Fruit fly (Drosophila melanogaster) whole organism, embryonic: ENCODE results near the gene side-III.

ENCODE experiments used
- Abd-B ChIP-seq: fragments of 200-800 bp; sonication (Bioruptor generic); optimal IDR thresholded peaks from 2 replicates; lab custom pipeline; 2018; ENCODE audit warnings: missing biosample characterization, mild to moderate bottlenecking, missing genetic modification characterization, moderate library complexity
- Atf6 ChIP-seq: fragments of 200-800 bp; sonication (Bioruptor generic); IDR thresholded peaks from 2 replicates; pipeline ENCODE4 v1.3.6; 2022; ENCODE audit warnings: missing biosample characterization, missing genetic modification characterization
- CG10147 ChIP-seq: fragments of 200-800 bp; sonication (Bioruptor generic); optimal IDR thresholded peaks from 2 replicates; lab custom pipeline; 2019; ENCODE audit warnings: missing biosample characterization, mild to moderate bottlenecking, missing genetic modification characterization, moderate library complexity
- CG11247 ChIP-seq: fragments of 200-800 bp; sonication (Bioruptor generic); IDR thresholded peaks from 2 replicates; pipeline ENCODE4 v1.3.6; 2022; ENCODE audit warnings: missing biosample characterization, missing genetic modification characterization
- CG11696 ChIP-seq: fragments of 200-800 bp; sonication (Bioruptor generic); IDR thresholded peaks from 2 replicates; pipeline ENCODE4 v1.3.6; 2022; ENCODE audit warnings: missing biosample characterization, missing genetic modification characterization
- CG11723 ChIP-seq: fragments of 200-800 bp; sonication (Bioruptor generic); optimal IDR thresholded peaks from 2 replicates; lab custom pipeline; 2017; ENCODE audit warnings: missing biosample characterization, mild to moderate bottlenecking, missing genetic modification characterization
- CG12659 ChIP-seq: fragments of 200-800 bp; sonication (Bioruptor generic); optimal IDR thresholded peaks from 3 replicates; lab custom pipeline; 2017; ENCODE audit warnings: mild to moderate bottlenecking, missing biosample characterization, missing genetic modification reagents, missing genetic modification characterization
- CG13123 ChIP-seq: fragments of 200-800 bp; sonication (Bioruptor generic); optimal IDR thresholded peaks from 2 replicates; lab custom pipeline; 2016; ENCODE audit warnings: missing biosample characterization, missing genetic modification characterization
- CG14014 ChIP-seq: fragments of 200-800 bp; sonication (Bioruptor generic); IDR thresholded peaks from 2 replicates; pipeline ENCODE4 v1.3.6; 2022; ENCODE audit warnings: missing biosample characterization, missing genetic modification characterization
- CG14050 ChIP-seq: fragments of 200-800 bp; sonication (Bioruptor generic); IDR thresholded peaks from 3 replicates; pipeline ENCODE4 v1.3.6; 2022; ENCODE audit warnings: missing biosample characterization, missing genetic modification characterization
- CG16779 ChIP-seq: fragments of 200-800 bp; sonication (Bioruptor generic); IDR thresholded peaks from 2 replicates; pipeline ENCODE4 v1.3.6; 2022; ENCODE audit warnings: missing biosample characterization, missing genetic modification characterization
- CG18764 ChIP-seq: fragments of 200-800 bp; sonication (Bioruptor generic); optimal IDR thresholded peaks from 3 replicates; lab custom pipeline; 2016; ENCODE audit warnings: missing biosample characterization, missing genetic modification characterization
- CG31441 ChIP-seq: fragments of 200-800 bp; sonication (Bioruptor generic); IDR thresholded peaks from 2 replicates; pipeline ENCODE4 v1.3.6; 2022; ENCODE audit warnings: missing biosample characterization, missing genetic modification characterization
- CG33557 ChIP-seq: fragments of 200-800 bp; sonication (Bioruptor generic); optimal IDR thresholded peaks from 2 replicates; lab custom pipeline; 2019; ENCODE audit warnings: missing biosample characterization, mild to moderate bottlenecking, missing genetic modification characterization, moderate library complexity
- CG4360 ChIP-seq: fragments of 200-800 bp; sonication (Bioruptor generic); IDR thresholded peaks from 2 replicates; pipeline ENCODE4 v1.3.6; 2022; ENCODE audit warnings: missing biosample characterization, missing genetic modification characterization
- CG6254 ChIP-seq: fragments of 200-800 bp; sonication (Bioruptor generic); optimal IDR thresholded peaks from 3 replicates; lab custom pipeline; 2017; ENCODE audit warnings: mild to moderate bottlenecking, missing biosample characterization, missing genetic modification reagents, missing genetic modification characterization
- CG6654 ChIP-seq: fragments of 200-800 bp; sonication (Bioruptor generic); optimal IDR thresholded peaks from 2 replicates; lab custom pipeline; 2017; ENCODE audit warnings: missing biosample characterization, mild to moderate bottlenecking, missing genetic modification characterization
- CG6813 ChIP-seq: fragments of 200-800 bp; sonication (Bioruptor generic); optimal IDR thresholded peaks from 2 replicates; lab custom pipeline; 2017; ENCODE audit warnings: missing biosample characterization, missing genetic modification characterization, mild to moderate bottlenecking, moderate library complexity, missing genetic modification reagents
- CG8478 ChIP-seq: fragments of >200 bp; optimal IDR thresholded peaks from 2 replicates; lab custom pipeline; 2018
- Dad ChIP-seq: fragments of 200-800 bp; sonication (Bioruptor generic); optimal IDR thresholded peaks from 3 replicates; lab custom pipeline; 2016; ENCODE audit warnings: missing biosample characterization, missing genetic modification characterization
- E2f1 ChIP-seq: fragments of 200-800 bp; sonication (Bioruptor generic); IDR thresholded peaks from 2 replicates; pipeline ENCODE4 v1.3.6; 2022; ENCODE audit warnings: missing biosample characterization, missing genetic modification characterization
- Gug ChIP-seq: fragments of 200-800 bp; sonication (Bioruptor generic); IDR thresholded peaks from 4 replicates; pipeline ENCODE4 v1.3.6; 2022; ENCODE audit warnings: missing biosample characterization, missing genetic modification characterization
- HLH3B ChIP-seq: fragments of 200-800 bp; sonication (Bioruptor generic); IDR thresholded peaks from 2 replicates; pipeline ENCODE4 v1.3.6; 2022; ENCODE audit warnings: missing biosample characterization, missing genetic modification characterization
- Lhr ChIP-seq: fragments of 200-800 bp; sonication (Bioruptor generic); optimal IDR thresholded peaks from 3 replicates; lab custom pipeline; 2017; ENCODE audit warnings: mild to moderate bottlenecking, missing biosample characterization, missing genetic modification reagents, missing genetic modification characterization
- MESR4 ChIP-seq: fragments of 200-800 bp; sonication (Bioruptor generic); optimal IDR thresholded peaks from 2 replicates; lab custom pipeline; 2018; ENCODE audit warnings: missing biosample characterization, mild to moderate bottlenecking, missing genetic modification characterization, moderate library complexity
- Mrtf ChIP-seq: fragments of 200-800 bp; sonication (Bioruptor generic); IDR thresholded peaks from 3 replicates; pipeline ENCODE4 v1.3.6; 2022; ENCODE audit warnings: missing biosample characterization, missing genetic modification characterization
- Myb ChIP-seq: fragments of 200-800 bp; sonication (Bioruptor generic); optimal IDR thresholded peaks from 2 replicates; lab custom pipeline; 2016; ENCODE audit warnings: missing biosample characterization, missing genetic modification characterization
- NFAT ChIP-seq: fragments of 200-800 bp; sonication (Bioruptor generic); IDR thresholded peaks from 2 replicates; pipeline ENCODE4 v1.3.6; 2022; ENCODE audit warnings: missing biosample characterization, missing genetic modification characterization
- Ravus ChIP-seq: fragments of 200-800 bp; sonication (Bioruptor generic); IDR thresholded peaks from 2 replicates; pipeline ENCODE4 v1.3.6; 2022; ENCODE audit warnings: missing biosample characterization, missing genetic modification characterization
- Stat92E ChIP-seq, 3 experiments: fragments of >200 bp in 2 of 3; fragments of 200-800 bp in 1 of 3; sonication (Bioruptor generic) in 1 of 3; optimal IDR thresholded peaks; 2 replicates each; lab custom pipeline; 2017 to 2019; ENCODE audit warnings: missing biosample characterization in 3 of 3, missing genetic modification characterization in 3 of 3, mild to moderate bottlenecking in 1 of 3, moderate library complexity in 1 of 3
- TFAM ChIP-seq: fragments of 200-800 bp; sonication (Bioruptor generic); optimal IDR thresholded peaks from 2 replicates; lab custom pipeline; 2017; ENCODE audit warnings: missing biosample characterization, missing genetic modification characterization, inconsistent platforms
- Tbp ChIP-seq: fragments of >200 bp; optimal IDR thresholded peaks from 2 replicates; lab custom pipeline; 2018; ENCODE audit warnings: missing biosample characterization, missing genetic modification characterization
- Usf ChIP-seq: fragments of 200-800 bp; sonication (Bioruptor generic); optimal IDR thresholded peaks from 2 replicates; lab custom pipeline; 2017; ENCODE audit warnings: missing genotype, missing biosample characterization, missing genetic modification characterization
- Xbp1 ChIP-seq: fragments of 200-800 bp; sonication (Bioruptor generic); optimal IDR thresholded peaks from 3 replicates; lab custom pipeline; 2016; ENCODE audit warnings: missing biosample characterization, mild to moderate bottlenecking, missing genetic modification characterization
- abd-A ChIP-seq: fragments of 200-800 bp; sonication (Bioruptor generic); optimal IDR thresholded peaks from 3 replicates; lab custom pipeline; 2019; ENCODE audit warnings: missing biosample characterization, mild to moderate bottlenecking, missing genetic modification characterization, moderate library complexity
- aop ChIP-seq: fragments of 200-800 bp; sonication (Bioruptor generic); IDR thresholded peaks from 2 replicates; pipeline ENCODE4 v1.3.6; 2022; ENCODE audit warnings: missing biosample characterization, missing genetic modification characterization
- cad ChIP-seq: fragments of >200 bp; optimal IDR thresholded peaks from 2 replicates; lab custom pipeline; 2017; ENCODE audit warnings: missing biosample characterization, missing genetic modification characterization
- chm ChIP-seq: fragments of 200-800 bp; sonication (Bioruptor generic); IDR thresholded peaks from 2 replicates; pipeline ENCODE4 v1.3.6; 2022; ENCODE audit warnings: missing biosample characterization, missing genetic modification characterization
- fru ChIP-seq: fragments of >200 bp; optimal IDR thresholded peaks from 2 replicates; lab custom pipeline; 2017
- grau ChIP-seq: fragments of 200-800 bp; optimal IDR thresholded peaks from 3 replicates; lab custom pipeline; 2019; ENCODE audit warnings: missing biosample characterization, mild to moderate bottlenecking, missing genetic modification characterization, moderate library complexity
- grn ChIP-seq: fragments of 200-800 bp; sonication (Bioruptor generic); optimal IDR thresholded peaks from 3 replicates; lab custom pipeline; 2017; ENCODE audit warnings: missing biosample characterization, missing genetic modification characterization
- gro ChIP-seq: fragments of 200-800 bp; sonication (Bioruptor generic); optimal IDR thresholded peaks from 2 replicates; lab custom pipeline; 2016; ENCODE audit warnings: missing biosample characterization, missing genetic modification characterization
- inv ChIP-seq: fragments of 200-800 bp; sonication (Bioruptor generic); IDR thresholded peaks from 2 replicates; pipeline ENCODE4 v1.3.6; 2022; ENCODE audit warnings: missing biosample characterization, missing genetic modification characterization; ENCODE audit not compliant: partially characterized antibody
- kah ChIP-seq: fragments of 200-800 bp; sonication (Bioruptor generic); optimal IDR thresholded peaks from 2 replicates; lab custom pipeline; 2018; ENCODE audit warnings: missing biosample characterization, mild to moderate bottlenecking, missing genetic modification characterization
- lola ChIP-seq, 3 experiments: fragments of >200 bp in 2 of 3; fragments of 200-800 bp in 1 of 3; sonication (Bioruptor generic) in 1 of 3; optimal IDR thresholded peaks; 2 replicates each; lab custom pipeline; 2017 to 2019; ENCODE audit warnings: missing biosample characterization in 3 of 3, missing genetic modification characterization in 3 of 3, mild to moderate bottlenecking in 1 of 3, moderate library complexity in 1 of 3
- mirr ChIP-seq: fragments of 200-800 bp; sonication (Bioruptor generic); optimal IDR thresholded peaks from 3 replicates; lab custom pipeline; 2018; ENCODE audit warnings: missing biosample characterization, mild to moderate bottlenecking, missing genetic modification characterization
- nerfin-2 ChIP-seq: fragments of 200-800 bp; sonication (Bioruptor generic); IDR thresholded peaks from 2 replicates; pipeline ENCODE4 v1.3.6; 2022; ENCODE audit warnings: missing biosample characterization, missing genetic modification characterization; ENCODE audit not compliant: partially characterized antibody
- pita ChIP-seq: fragments of 200-800 bp; sonication (Bioruptor generic); optimal IDR thresholded peaks from 2 replicates; lab custom pipeline; 2017; ENCODE audit warnings: missing biosample characterization, mild to moderate bottlenecking, missing genetic modification characterization
- pum ChIP-seq: fragments of 200-800 bp; sonication (Bioruptor generic); optimal IDR thresholded peaks from 2 replicates; lab custom pipeline; 2016; ENCODE audit warnings: missing biosample characterization, missing genetic modification characterization
- tio ChIP-seq: fragments of 200-800 bp; sonication (Bioruptor generic); optimal IDR thresholded peaks from 2 replicates; lab custom pipeline; 2017; ENCODE audit warnings: missing biosample characterization, missing genetic modification characterization, inconsistent platforms
- zen2 ChIP-seq: fragments of 200-800 bp; sonication (Bioruptor generic); IDR thresholded peaks from 3 replicates; pipeline ENCODE4 v1.3.6; 2022; ENCODE audit warnings: missing biosample characterization, missing genetic modification characterization; ENCODE audit not compliant: partially characterized antibody

Gene side-III

dm6 chr3R:5824456-5824855, 134.9 kb downstream of the side-III start, which contains the start of the genes Sec20 and dgrn (continued):
- TF ChIP-seq Gug (GFP tag; lab: Robert Waterston, UW): peak; percentile 52; the same call in 2 of the 4 replicates
- TF ChIP-seq Stat92E (GFP tag; optimal IDR thresholded peaks at IDR 0.05; lab: Kevin White, UChicago): peak in 1 of 3 experiments; percentile 69
- TF ChIP-seq zen2 (GFP tag; lab: Robert Waterston, UW): peak; percentile 90
- TF ChIP-seq CG8478 (lab: Kevin White, UChicago): no peak
- TF ChIP-seq pita (GFP tag; lab: Kevin White, UChicago): no peak
- peak; percentile 50 for TF ChIP-seq Lhr (GFP tag; lab: Kevin White, UChicago)
- peak in 1 of 3 experiments; percentile 69 for TF ChIP-seq lola (GFP tag; optimal IDR thresholded peaks at IDR 0.05; lab: Kevin White, UChicago)
- TF ChIP-seq CG10147 (GFP tag; lab: Kevin White, UChicago): peak; percentile 44
- TF ChIP-seq pum (GFP tag; lab: Kevin White, UChicago): peak; percentile 4
- TF ChIP-seq Usf (GFP tag; lab: Kevin White, UChicago): no peak
- TF ChIP-seq E2f1: peak; percentile 42
- TF ChIP-seq grau (tag; lab: Kevin White, UChicago): peak; percentile 74
- TF ChIP-seq CG12659 (GFP tag; lab: Kevin White, UChicago): peak; percentile 82
- TF ChIP-seq Ravus (GFP tag; lab: Robert Waterston, UW): no peak
- TF ChIP-seq CG14014 (GFP tag; lab: Robert Waterston, UW): peak; percentile 43
- TF ChIP-seq CG4360 (GFP tag; lab: Robert Waterston, UW): no peak
- no peak for TF ChIP-seq abd-A (tag; lab: Kevin White, UChicago)
- peak; percentile 74 for TF ChIP-seq NFAT (GFP tag; lab: Robert Waterston, UW)
- peak; percentile 78 for TF ChIP-seq CG31441
- TF ChIP-seq CG33557 (GFP tag; lab: Kevin White, UChicago): no peak
- TF ChIP-seq Myb (GFP tag; lab: Kevin White, UChicago): peak; percentile 64
- TF ChIP-seq CG11696 (GFP tag; lab: Robert Waterston, UW): no peak
- TF ChIP-seq Dad (GFP tag; lab: Kevin White, UChicago): no peak
- no peak for TF ChIP-seq chm (GFP tag; lab: Robert Waterston, UW)
- no peak for TF ChIP-seq TFAM
- TF ChIP-seq CG6813 (GFP tag; lab: Kevin White, UChicago): no peak
- TF ChIP-seq aop (GFP tag; lab: Robert Waterston, UW): no peak
- TF ChIP-seq mirr (GFP tag; lab: Kevin White, UChicago): no peak
- TF ChIP-seq tio: no peak
- no peak for TF ChIP-seq CG6654 (GFP tag; lab: Kevin White, UChicago)
- no peak for TF ChIP-seq grn (GFP tag; lab: Kevin White, UChicago)
- peak; percentile 82 for TF ChIP-seq Xbp1
- peak; percentile 74 for TF ChIP-seq CG11247 (GFP tag; lab: Robert Waterston, UW)
- TF ChIP-seq CG16779 (GFP tag; lab: Robert Waterston, UW): no peak
- 0 out of 3 replicates have a peak, but pooled peaks have one; percentile 23 for TF ChIP-seq Mrtf (GFP tag; lab: Robert Waterston, UW)
- peak; percentile 84 for TF ChIP-seq nerfin-2 (GFP tag; lab: Robert Waterston, UW)
- peak; percentile 38; the same call in 1 of the 3 replicates for TF ChIP-seq CG14050 (GFP tag; lab: Robert Waterston, UW)
- peak; percentile 19 for TF ChIP-seq CG11723 (GFP tag; lab: Kevin White, UChicago)
- TF ChIP-seq fru (lab: Kevin White, UChicago): no peak
- TF ChIP-seq kah (GFP tag; lab: Kevin White, UChicago): no peak
- TF ChIP-seq CG13123 (GFP tag; lab: Kevin White, UChicago): peak; percentile 48
- peak; percentile 63 for TF ChIP-seq CG18764 (GFP tag; lab: Kevin White, UChicago)
- peak; percentile 38 for TF ChIP-seq MESR4 (GFP tag; lab: Kevin White, UChicago)
- TF ChIP-seq inv: peak; percentile 96
- no peak for TF ChIP-seq cad
- TF ChIP-seq Abd-B: peak; percentile 60
- no peak for TF ChIP-seq Tbp (GFP tag; lab: Kevin White, UChicago)
- peak; percentile 6 for TF ChIP-seq gro (GFP tag; lab: Kevin White, UChicago)
- TF ChIP-seq HLH3B (GFP tag; lab: Robert Waterston, UW): peak; percentile 61
- TF ChIP-seq CG6254 (GFP tag; lab: Kevin White, UChicago): no peak
- TF ChIP-seq Atf6 (GFP tag; lab: Robert Waterston, UW): no peak
